Fruit fly (Drosophila melanogaster) whole organism, embryonic: ENCODE results near the gene CG9328.

Experiments used
- CG10366 ChIP-seq: fragments of 200-800 bp; sonication (Bioruptor generic); IDR thresholded peaks from 2 replicates; pipeline ENCODE4 v1.3.6; 2022; ENCODE audit warnings: missing biosample characterization, missing genetic modification characterization
- CG1529 ChIP-seq: fragments of 200-800 bp; sonication (Bioruptor generic); optimal IDR thresholded peaks from 3 replicates; lab custom pipeline; 2018; ENCODE audit warnings: missing biosample characterization, missing genetic modification characterization
- CG17802 ChIP-seq: fragments of 200-800 bp; sonication (Bioruptor generic); optimal IDR thresholded peaks from 2 replicates; lab custom pipeline; 2018; ENCODE audit warnings: missing biosample characterization, mild to moderate bottlenecking, missing genetic modification characterization, moderate library complexity
- CG18011 ChIP-seq: fragments of 200-800 bp; sonication (Bioruptor generic); optimal IDR thresholded peaks from 2 replicates; lab custom pipeline; 2017; ENCODE audit warnings: missing biosample characterization, missing genetic modification characterization, mild to moderate bottlenecking, moderate library complexity, missing genotype
- CG2120 ChIP-seq: fragments of 200-800 bp; sonication (Bioruptor generic); optimal IDR thresholded peaks from 3 replicates; lab custom pipeline; 2016; ENCODE audit warnings: missing biosample characterization, missing genetic modification characterization
- CG30431 ChIP-seq: fragments of 200-800 bp; sonication (Bioruptor generic); optimal IDR thresholded peaks from 2 replicates; lab custom pipeline; 2017; ENCODE audit warnings: missing biosample characterization, missing genetic modification characterization
- CG31441 ChIP-seq: fragments of 200-800 bp; sonication (Bioruptor generic); IDR thresholded peaks from 2 replicates; pipeline ENCODE4 v1.3.6; 2022; ENCODE audit warnings: missing biosample characterization, missing genetic modification characterization
- CG32772 ChIP-seq: fragments of 200-800 bp; sonication (Bioruptor generic); IDR thresholded peaks from 2 replicates; pipeline ENCODE4 v1.3.6; 2022; ENCODE audit warnings: missing biosample characterization, missing genetic modification characterization
- CG3838 ChIP-seq: fragments of 200-800 bp; sonication (Bioruptor generic); optimal IDR thresholded peaks from 3 replicates; lab custom pipeline; 2016; ENCODE audit warnings: missing biosample characterization, missing genetic modification characterization
- CG42726 ChIP-seq: fragments of 200-800 bp; sonication (Bioruptor generic); IDR thresholded peaks from 2 replicates; pipeline ENCODE4 v1.3.6; 2022; ENCODE audit warnings: missing biosample characterization, missing genetic modification characterization; ENCODE audit not compliant: partially characterized antibody
- CG5245 ChIP-seq: fragments of 200-800 bp; sonication (Bioruptor generic); optimal IDR thresholded peaks from 3 replicates; lab custom pipeline; 2016; ENCODE audit warnings: missing biosample characterization, missing genetic modification characterization
- CG7987 ChIP-seq: fragments of 200-800 bp; sonication (Bioruptor generic); optimal IDR thresholded peaks from 2 replicates; lab custom pipeline; 2018; ENCODE audit warnings: missing biosample characterization, mild to moderate bottlenecking, missing genetic modification characterization, moderate library complexity
- CG8089 ChIP-seq: fragments of 200-800 bp; sonication (Bioruptor generic); optimal IDR thresholded peaks from 3 replicates; lab custom pipeline; 2016; ENCODE audit warnings: missing biosample characterization, missing genetic modification characterization
- CG8359 ChIP-seq: fragments of 200-800 bp; sonication (Bioruptor generic); optimal IDR thresholded peaks from 2 replicates; lab custom pipeline; 2017; ENCODE audit warnings: missing biosample characterization, mild to moderate bottlenecking, missing genetic modification characterization, borderline replicate concordance
- CG8388 ChIP-seq: fragments of 200-800 bp; sonication (Bioruptor generic); optimal IDR thresholded peaks from 2 replicates; lab custom pipeline; 2019; ENCODE audit warnings: missing biosample characterization, mild to moderate bottlenecking, missing genetic modification characterization, moderate library complexity
- CHES-1-like ChIP-seq: fragments of 200-800 bp; sonication (Bioruptor generic); optimal IDR thresholded peaks from 2 replicates; lab custom pipeline; 2016; ENCODE audit warnings: missing biosample characterization, missing genetic modification characterization
- Chrac-16 ChIP-seq: fragments of 200-800 bp; sonication (Bioruptor generic); optimal IDR thresholded peaks from 3 replicates; lab custom pipeline; 2016; ENCODE audit warnings: missing biosample characterization, missing genetic modification characterization
- Dll ChIP-seq: fragments of 200-800 bp; sonication (Bioruptor generic); IDR thresholded peaks from 4 replicates; pipeline ENCODE4 v1.3.6; 2022; ENCODE audit warnings: missing biosample characterization, missing genetic modification characterization; ENCODE audit not compliant: partially characterized antibody
- Dp ChIP-seq: fragments of 200-800 bp; sonication (Bioruptor generic); optimal IDR thresholded peaks from 2 replicates; lab custom pipeline; 2018; ENCODE audit warnings: missing biosample characterization, mild to moderate bottlenecking, missing genetic modification characterization, moderate library complexity
- Ets97D ChIP-seq: fragments of 200-800 bp; sonication (Bioruptor generic); optimal IDR thresholded peaks from 3 replicates; lab custom pipeline; 2016; ENCODE audit warnings: missing biosample characterization, missing genetic modification characterization
- HLH3B ChIP-seq: fragments of 200-800 bp; sonication (Bioruptor generic); IDR thresholded peaks from 2 replicates; pipeline ENCODE4 v1.3.6; 2022; ENCODE audit warnings: missing biosample characterization, missing genetic modification characterization
- Hr78 ChIP-seq, 2 experiments: fragments of 200-800 bp in 1 of 2; fragments of >200 bp in 1 of 2; sonication (Bioruptor generic) in 1 of 2; optimal IDR thresholded peaks; 2 replicates each; lab custom pipeline; 2017 to 2019; ENCODE audit warnings: missing biosample characterization in 2 of 2, missing genetic modification characterization in 2 of 2, mild to moderate bottlenecking in 1 of 2, moderate library complexity in 1 of 2
- Meics ChIP-seq: fragments of 200-800 bp; sonication (Bioruptor generic); optimal IDR thresholded peaks from 2 replicates; lab custom pipeline; 2017; ENCODE audit warnings: missing biosample characterization, mild to moderate bottlenecking, missing genetic modification characterization
- NC2α ChIP-seq: fragments of 200-800 bp; sonication (Bioruptor generic); optimal IDR thresholded peaks from 2 replicates; lab custom pipeline; 2016; ENCODE audit warnings: missing biosample characterization, missing genetic modification characterization
- Oli ChIP-seq: fragments of 200-800 bp; sonication (Bioruptor generic); optimal IDR thresholded peaks from 2 replicates; lab custom pipeline; 2018; ENCODE audit warnings: missing biosample characterization, mild to moderate bottlenecking, missing genetic modification characterization, moderate library complexity
- Side ChIP-seq: fragments of 200-800 bp; sonication (Bioruptor generic); optimal IDR thresholded peaks from 2 replicates; lab custom pipeline; 2016; ENCODE audit warnings: missing biosample characterization, missing genetic modification characterization
- Ssrp ChIP-seq: fragments of 200-800 bp; sonication (Bioruptor generic); optimal IDR thresholded peaks from 2 replicates; lab custom pipeline; 2018; ENCODE audit warnings: missing biosample characterization, mild to moderate bottlenecking, missing genetic modification characterization, moderate library complexity
- Stat92E ChIP-seq, 3 experiments: fragments of >200 bp in 2 of 3; fragments of 200-800 bp in 1 of 3; sonication (Bioruptor generic) in 1 of 3; optimal IDR thresholded peaks; 2 replicates each; lab custom pipeline; 2017 to 2019; ENCODE audit warnings: missing biosample characterization in 3 of 3, missing genetic modification characterization in 3 of 3, mild to moderate bottlenecking in 1 of 3, moderate library complexity in 1 of 3
- ac ChIP-seq: fragments of 200-800 bp; sonication (Bioruptor generic); optimal IDR thresholded peaks from 3 replicates; lab custom pipeline; 2017; ENCODE audit warnings: missing biosample characterization, mild to moderate bottlenecking, missing genetic modification characterization
- ato ChIP-seq: fragments of 200-800 bp; sonication (Bioruptor generic); IDR thresholded peaks from 2 replicates; pipeline ENCODE4 v1.3.6; 2022; ENCODE audit warnings: missing biosample characterization, missing genetic modification characterization; ENCODE audit not compliant: partially characterized antibody
- bcd ChIP-seq: fragments of 200-800 bp; sonication (Bioruptor generic); optimal IDR thresholded peaks from 2 replicates; lab custom pipeline; 2017; ENCODE audit warnings: missing biosample characterization, mild to moderate bottlenecking, missing genetic modification characterization
- bsh ChIP-seq, 2 experiments: fragments of 200-800 bp; sonication (Bioruptor generic); optimal IDR thresholded peaks; 2 replicates each; lab custom pipeline; 2017 to 2018; ENCODE audit warnings: mild to moderate bottlenecking in 2 of 2, missing biosample characterization in 2 of 2, missing genetic modification characterization in 2 of 2, moderate library complexity in 1 of 2
- cas ChIP-seq: fragments of 200-800 bp; sonication (Bioruptor generic); IDR thresholded peaks from 2 replicates; pipeline ENCODE4 v1.3.6; 2022; ENCODE audit warnings: missing biosample characterization, missing genetic modification characterization
- caup ChIP-seq: fragments of 200-800 bp; sonication (Bioruptor generic); optimal IDR thresholded peaks from 3 replicates; lab custom pipeline; 2017; ENCODE audit warnings: missing biosample characterization, mild to moderate bottlenecking, missing genetic modification characterization, moderate library complexity; ENCODE audit not compliant: severe bottlenecking
- dmrt11E ChIP-seq: fragments of 200-800 bp; sonication (Bioruptor generic); optimal IDR thresholded peaks from 3 replicates; lab custom pipeline; 2018; ENCODE audit warnings: missing biosample characterization, mild to moderate bottlenecking, missing genetic modification characterization, moderate library complexity
- dmrt99B ChIP-seq: fragments of 200-800 bp; sonication (Bioruptor generic); optimal IDR thresholded peaks from 2 replicates; lab custom pipeline; 2018; ENCODE audit warnings: missing biosample characterization, mild to moderate bottlenecking, missing genetic modification characterization, moderate library complexity
- eyg ChIP-seq: fragments of 200-800 bp; sonication (Bioruptor generic); optimal IDR thresholded peaks from 3 replicates; lab custom pipeline; 2016; ENCODE audit warnings: missing biosample characterization, missing genetic modification characterization
- fru ChIP-seq: fragments of >200 bp; optimal IDR thresholded peaks from 2 replicates; lab custom pipeline; 2017
- gt ChIP-seq: fragments of 200-800 bp; sonication (Bioruptor generic); IDR thresholded peaks from 2 replicates; pipeline ENCODE4 v1.3.6; 2022; ENCODE audit warnings: missing biosample characterization, missing genetic modification characterization
- lbe ChIP-seq: fragments of 200-800 bp; sonication (Bioruptor generic); optimal IDR thresholded peaks from 2 replicates; lab custom pipeline; 2016; ENCODE audit warnings: missing biosample characterization, mild to moderate bottlenecking, missing genetic modification characterization
- lola ChIP-seq, 3 experiments: fragments of >200 bp in 2 of 3; fragments of 200-800 bp in 1 of 3; sonication (Bioruptor generic) in 1 of 3; optimal IDR thresholded peaks; 2 replicates each; lab custom pipeline; 2017 to 2019; ENCODE audit warnings: missing biosample characterization in 3 of 3, missing genetic modification characterization in 3 of 3, mild to moderate bottlenecking in 1 of 3, moderate library complexity in 1 of 3
- mld ChIP-seq: fragments of 200-800 bp; sonication (Bioruptor generic); IDR thresholded peaks from 3 replicates; pipeline ENCODE4 v1.3.6; 2022; ENCODE audit warnings: missing biosample characterization, missing genetic modification characterization; ENCODE audit not compliant: partially characterized antibody
- oc ChIP-seq: fragments of 200-800 bp; sonication (Bioruptor generic); optimal IDR thresholded peaks from 2 replicates; lab custom pipeline; 2018; ENCODE audit warnings: missing biosample characterization, mild to moderate bottlenecking, missing genetic modification characterization, moderate library complexity
- pb ChIP-seq: fragments of 200-800 bp; sonication (Bioruptor generic); optimal IDR thresholded peaks from 3 replicates; lab custom pipeline; 2016; ENCODE audit warnings: missing biosample characterization, missing genetic modification characterization
- psq ChIP-seq: fragments of 200-800 bp; sonication (Bioruptor generic); optimal IDR thresholded peaks from 2 replicates; lab custom pipeline; 2017; ENCODE audit warnings: missing biosample characterization, missing genetic modification characterization
- row ChIP-seq: fragments of 200-800 bp; sonication (Bioruptor generic); IDR thresholded peaks from 3 replicates; pipeline ENCODE4 v1.3.6; 2022; ENCODE audit warnings: missing biosample characterization, missing genetic modification characterization
- sens-2 ChIP-seq: fragments of 200-800 bp; sonication (Bioruptor generic); IDR thresholded peaks from 2 replicates; pipeline ENCODE4 v1.3.6; 2022; ENCODE audit warnings: missing biosample characterization, missing genetic modification characterization
- so ChIP-seq: fragments of 200-800 bp; sonication (Bioruptor generic); IDR thresholded peaks from 3 replicates; pipeline ENCODE4 v1.3.6; 2022; ENCODE audit warnings: missing biosample characterization, missing genetic modification characterization
- stwl ChIP-seq: fragments of 200-800 bp; sonication (Bioruptor generic); optimal IDR thresholded peaks from 3 replicates; lab custom pipeline; 2018; ENCODE audit warnings: missing biosample characterization, mild to moderate bottlenecking, missing genetic modification characterization, moderate library complexity
- tgo ChIP-seq: fragments of 200-800 bp; sonication (Bioruptor generic); IDR thresholded peaks from 3 replicates; pipeline ENCODE4 v1.3.6; 2022; ENCODE audit warnings: missing biosample characterization, missing genetic modification characterization
- zen2 ChIP-seq: fragments of 200-800 bp; sonication (Bioruptor generic); IDR thresholded peaks from 3 replicates; pipeline ENCODE4 v1.3.6; 2022; ENCODE audit warnings: missing biosample characterization, missing genetic modification characterization; ENCODE audit not compliant: partially characterized antibody

Gene CG9328

dm6 chr2L:20757808-20758187 lies 39.7 kb upstream of the CG9328 start, which contains the start of the genes Rhau and dia (continued):
- TF ChIP-seq CHES-1-like (GFP tag; lab: Kevin White, UChicago) (peak; percentile 36), psq (GFP tag; lab: Kevin White, UChicago) (no peak), CG32772 (no peak), Ets97D (GFP tag; lab: Kevin White, UChicago) (peak; percentile 61), oc (no peak), bsh (GFP tag; optimal IDR thresholded peaks at IDR 0.05; lab: Kevin White, UChicago) (no peak), CG18011 (no peak), Chrac-16 (GFP tag; lab: Kevin White, UChicago) (no peak), HLH3B (no peak), CG8359 (no peak), Side (GFP tag; lab: Kevin White, UChicago) (no peak), bcd (no peak), tgo (GFP tag; lab: Robert Waterston, UW) (no peak), Hr78 (GFP tag; optimal IDR thresholded peaks at IDR 0.05; lab: Kevin White, UChicago) (no peak), CG10366 (GFP tag; lab: Robert Waterston, UW) (no peak), CG3838 (GFP tag; lab: Kevin White, UChicago) (no peak), CG7987 (GFP tag; lab: Kevin White, UChicago) (no peak), NC2α (GFP tag; lab: Kevin White, UChicago) (no peak), CG5245 (GFP tag; lab: Kevin White, UChicago) (no peak), so (no peak), Dp (peak; percentile 66), pb (GFP tag; lab: Kevin White, UChicago) (no peak), Dll (0 out of 4 replicates have a peak, but pooled peaks have one; percentile 19), lola (GFP tag; optimal IDR thresholded peaks at IDR 0.05; lab: Kevin White, UChicago) (no peak), Oli (tag; lab: Kevin White, UChicago) (no peak), CG1529 (GFP tag; lab: Kevin White, UChicago) (no peak), CG2120 (peak; percentile 0), CG42726 (no peak), row (GFP tag; lab: Robert Waterston, UW) (peak; percentile 56), lbe (no peak), ac (no peak), Meics (GFP tag; lab: Kevin White, UChicago) (no peak), ato (GFP tag; lab: Robert Waterston, UW) (no peak), dmrt99B (tag; lab: Kevin White, UChicago) (no peak), CG17802 (tag; lab: Kevin White, UChicago) (no peak), eyg (GFP tag; lab: Kevin White, UChicago) (no peak), stwl (peak; percentile 73), dmrt11E (tag; lab: Kevin White, UChicago) (no peak), Stat92E (GFP tag; optimal IDR thresholded peaks at IDR 0.05; lab: Kevin White, UChicago) (no peak), CG8089 (GFP tag; lab: Kevin White, UChicago) (no peak), fru (lab: Kevin White, UChicago) (no peak), CG30431 (GFP tag; lab: Kevin White, UChicago) (no peak), mld (GFP tag; lab: Robert Waterston, UW) (no peak), CG8388 (GFP tag; lab: Kevin White, UChicago) (no peak), cas (GFP tag; lab: Robert Waterston, UW) (no peak), gt (GFP tag; lab: Robert Waterston, UW) (no peak), zen2 (GFP tag; lab: Robert Waterston, UW) (no peak), caup (no peak), sens-2 (GFP tag; lab: Robert Waterston, UW) (no peak), CG31441 (no peak), Ssrp (tag; lab: Kevin White, UChicago) (no peak)
